Worm (Caenorhabditis elegans) whole organism, early embryonic: ENCODE data around the gene sdz-16.

Experiments used
- B0310.2 ChIP-seq: sonication (generic microtip); optimal IDR thresholded peaks from 2 replicates; lab custom pipeline; 2016; ENCODE audit warnings: mild to moderate bottlenecking, missing genetic modification characterization, missing compliant biosample characterization
- aly-1 ChIP-seq: sonication (generic microtip); optimal IDR thresholded peaks from 2 replicates; lab custom pipeline; 2016; ENCODE audit warnings: missing genetic modification characterization, missing compliant biosample characterization
- ama-1 ChIP-seq: fragments of 150-350 bp; optimal IDR thresholded peaks from 2 replicates; lab custom pipeline; 2014
- ceh-13 ChIP-seq: fragments of 200-800 bp; sonication (Bioruptor generic); optimal IDR thresholded peaks from 2 replicates; lab custom pipeline; 2018; ENCODE audit warnings: mild to moderate bottlenecking, missing genetic modification characterization, missing compliant biosample characterization
- ceh-36 ChIP-seq: sonication (generic microtip); optimal IDR thresholded peaks from 2 replicates; lab custom pipeline; 2016; ENCODE audit warnings: missing genetic modification characterization, inconsistent platforms, missing compliant biosample characterization
- flt-1 ChIP-seq: fragments of 200-800 bp; sonication (Bioruptor generic); IDR thresholded peaks from 2 replicates; pipeline ENCODE4 v1.3.6; 2022; ENCODE audit warnings: missing genetic modification characterization, missing compliant biosample characterization
- hmg-4 ChIP-seq: fragments of 200-800 bp; sonication (Bioruptor generic); optimal IDR thresholded peaks from 2 replicates; lab custom pipeline; 2018; ENCODE audit warnings: mild to moderate bottlenecking, missing genetic modification characterization, missing compliant biosample characterization
- hnd-1 ChIP-seq: sonication (generic microtip); optimal IDR thresholded peaks from 2 replicates; lab custom pipeline; 2016; ENCODE audit warnings: missing genetic modification characterization, missing compliant biosample characterization
- scrt-1 ChIP-seq: fragments of 200-800 bp; sonication (Bioruptor generic); IDR thresholded peaks from 2 replicates; pipeline ENCODE4 v1.3.6; 2022; ENCODE audit warnings: missing genetic modification characterization, missing compliant biosample characterization
- sea-1 ChIP-seq: fragments of 200-800 bp; sonication (Bioruptor generic); conservative IDR thresholded peaks from 2 replicates; pipeline ENCODE4 v1.3.6; 2022; ENCODE audit warnings: missing genetic modification characterization, missing compliant biosample characterization
- tbx-11 ChIP-seq: fragments of 200-800 bp; sonication (Bioruptor generic); IDR thresholded peaks from 2 replicates; pipeline ENCODE4 v1.3.6; 2022; ENCODE audit warnings: missing genetic modification characterization, missing compliant biosample characterization

- TF ChIP-seq ama-1 = no peak
- no peak for TF ChIP-seq scrt-1 (GFP tag; lab: Robert Waterston, UW)
- no peak for TF ChIP-seq ceh-36 (tag; lab: Kevin White, UChicago)
- TF ChIP-seq aly-1 (tag; lab: Kevin White, UChicago) = no peak
- TF ChIP-seq flt-1 (GFP tag; lab: Robert Waterston, UW) = no peak
- TF ChIP-seq tbx-11 (GFP tag; lab: Robert Waterston, UW) = no peak
- TF ChIP-seq B0310.2 (tag; lab: Kevin White, UChicago) = no peak
- TF ChIP-seq ceh-13 (GFP tag; lab: Kevin White, UChicago) = no peak
- TF ChIP-seq hmg-4 (GFP tag; lab: Kevin White, UChicago) = no peak
- TF ChIP-seq sea-1 = no peak
- no peak for TF ChIP-seq hnd-1 (tag; lab: Kevin White, UChicago)
Observed at ce11 chrV:17331340-17331739, 3.6 kb upstream of the sdz-16 start, which contains the start of gene fbxa-185.
